Worm (Caenorhabditis elegans) whole organism, young adult: ENCODE results near the gene srz-1.

Experiments used
- C06A6.2 ChIP-seq: fragments of 200-800 bp; sonication (Bioruptor generic); conservative IDR thresholded peaks from 2 replicates; pipeline ENCODE4 v1.3.6; 2022; ENCODE audit warnings: missing genetic modification characterization, missing compliant biosample characterization
- T26A5.8 ChIP-seq: sonication (generic microtip); optimal IDR thresholded peaks from 2 replicates; lab custom pipeline; 2016; ENCODE audit warnings: missing genetic modification characterization, missing compliant biosample characterization
- Y56A3A.18 ChIP-seq: fragments of 200-800 bp; sonication (Bioruptor generic); IDR thresholded peaks from 2 replicates; pipeline ENCODE4 v1.3.6; 2022; ENCODE audit warnings: missing genetic modification reagents, missing genetic modification characterization, missing compliant biosample characterization
- Y79H2A.3 ChIP-seq: fragments of 200-800 bp; sonication (Bioruptor generic); conservative IDR thresholded peaks from 2 replicates; pipeline ENCODE4 v1.3.6; 2022; ENCODE audit warnings: missing genetic modification reagents, missing genetic modification characterization, missing compliant biosample characterization
- ama-1 ChIP-seq, 3 experiments: fragments of 150-350 bp in 1 of 3; sonication (generic microtip) in 2 of 3; optimal IDR thresholded peaks; 2 replicates each; lab custom pipeline; 2014 to 2018; ENCODE audit warnings: missing biosample characterization in 2 of 3, missing genetic modification characterization in 2 of 3, missing genetic modification reagents in 2 of 3
- atf-7 ChIP-seq: sonication (generic microtip); optimal IDR thresholded peaks from 2 replicates; lab custom pipeline; 2017; ENCODE audit warnings: mild to moderate bottlenecking, missing genetic modification characterization, missing compliant biosample characterization
- dpl-1 ChIP-seq: fragments of 150-350 bp; optimal IDR thresholded peaks from 2 replicates; lab custom pipeline; 2014; ENCODE audit warnings: missing biosample characterization, missing genetic modification reagents, missing genetic modification characterization
- hmg-1.2 ChIP-seq: fragments of 200-800 bp; sonication (Bioruptor generic); IDR thresholded peaks from 2 replicates; pipeline ENCODE4 v1.3.6; 2022; ENCODE audit warnings: missing genetic modification reagents, missing genetic modification characterization, missing compliant biosample characterization
- madf-8 ChIP-seq: fragments of 200-800 bp; sonication (Bioruptor generic); conservative IDR thresholded peaks from 2 replicates; pipeline ENCODE4 v1.3.6; 2022; ENCODE audit warnings: missing genetic modification reagents, missing genetic modification characterization, missing compliant biosample characterization
- rpc-1 ChIP-seq, 2 experiments: fragments of 150-350 bp in 1 of 2; sonication (generic microtip) in 1 of 2; optimal IDR thresholded peaks; 2 replicates each; lab custom pipeline; 2014 to 2018; ENCODE audit warnings: missing biosample characterization in 1 of 2, missing genetic modification characterization in 1 of 2, missing genetic modification reagents in 1 of 2, missing genotype in 1 of 2
- snpc-4 ChIP-seq, 5 experiments: fragments of 150-350 bp in 1 of 5; sonication (generic microtip) in 4 of 5; optimal IDR thresholded peaks; 2 replicates each; lab custom pipeline; 2014 to 2018; ENCODE audit warnings: missing genetic modification characterization in 5 of 5, missing biosample characterization in 3 of 5, antibody characterized with exemption in 2 of 5, mild to moderate bottlenecking in 2 of 5, missing compliant biosample characterization in 2 of 5, missing genotype in 2 of 5, moderate library complexity in 2 of 5, missing genetic modification reagents in 1 of 5
- tbp1 ChIP-seq: fragments of 200-800 bp; sonication (Bioruptor generic); optimal IDR thresholded peaks from 2 replicates; lab custom pipeline; 2018; ENCODE audit warnings: mild to moderate bottlenecking, missing genetic modification characterization, missing compliant biosample characterization

DNA sequence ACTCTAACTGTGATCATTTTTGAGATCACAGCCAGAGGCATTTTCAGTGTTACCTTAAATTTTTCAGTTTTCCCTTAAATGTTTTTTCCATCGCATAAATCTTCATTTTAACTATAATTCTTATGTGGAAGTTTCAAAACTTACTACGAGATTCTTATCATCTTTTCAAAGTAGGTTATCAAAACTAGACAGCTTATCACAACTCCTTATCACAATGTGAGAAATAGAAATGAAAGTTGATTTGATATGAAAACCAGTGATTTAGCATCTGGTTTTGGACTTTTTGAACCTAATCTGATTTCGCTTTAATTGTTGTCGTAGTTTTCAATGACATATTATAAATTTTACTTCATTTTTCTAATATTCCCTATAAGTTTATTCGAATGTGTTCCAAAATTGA lies 39.7 kb upstream of the srz-1 start, which contains the start of gene mltn-11:
- TF ChIP-seq Y56A3A.18 (no peak), dpl-1 (no peak), hmg-1.2 (no peak), C06A6.2 (GFP tag; lab: Robert Waterston, UW) (no peak), madf-8 (no peak), snpc-4 (GFP tag; optimal IDR thresholded peaks at IDR 0.05; lab: Kevin White, UChicago) (no peak), snpc-4 (tag; optimal IDR thresholded peaks at IDR 0.05; lab: Kevin White, UChicago) (no peak), tbp1 (GFP tag; lab: Kevin White, UChicago) (no peak), Y79H2A.3 (GFP tag; lab: Robert Waterston, UW) (no peak), rpc-1 (optimal IDR thresholded peaks at IDR 0.05; lab: Kevin White, UChicago) (no peak), rpc-1 (tag; optimal IDR thresholded peaks at IDR 0.05; lab: Kevin White, UChicago) (no peak), atf-7 (tag; lab: Kevin White, UChicago) (no peak), T26A5.8 (tag; lab: Kevin White, UChicago) (no peak), ama-1 (optimal IDR thresholded peaks at IDR 0.05; lab: Kevin White, UChicago) (no peak), ama-1 (GFP tag; optimal IDR thresholded peaks at IDR 0.05; lab: Kevin White, UChicago) (no peak)
